Worm (Caenorhabditis elegans): ENCODE results near the gene srx-129.

Gene srx-129

ce11 chrV:13872895-13873294, 38.8 kb downstream of the srx-129 start, which contains the start of gene cpt-5 (continued):
- TF ChIP-seq ZK546.5 (tag; optimal IDR thresholded peaks at IDR 0.05), result no peak

DNA sequence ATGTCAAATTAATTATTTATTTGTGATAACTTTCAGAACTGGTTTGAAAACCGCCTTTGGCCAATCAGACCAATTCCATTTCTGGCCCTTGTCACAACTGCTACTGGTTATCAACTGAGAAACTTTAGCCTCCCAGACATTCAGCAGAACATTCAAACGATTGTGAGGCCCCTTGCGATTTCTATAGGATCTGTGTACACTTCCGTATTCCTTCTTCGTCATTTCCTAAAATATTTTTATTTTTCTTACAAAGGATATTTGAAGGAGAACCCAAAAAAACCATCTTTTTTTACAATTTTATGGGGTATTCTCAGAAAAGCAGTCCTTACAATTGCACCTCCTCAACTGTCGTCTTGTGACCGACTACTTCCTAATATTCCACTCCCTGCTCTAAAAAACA, 39.3 kb downstream of the srx-129 start:
- TF ChIP-seq unc-62 (GFP tag; optimal IDR thresholded peaks at IDR 0.05 in 1 of 2) (peak in 1 of 2 experiments; percentile 94), unc-62 (tag; optimal IDR thresholded peaks at IDR 0.05) (no peak), lin-15B (tag; optimal IDR thresholded peaks at IDR 0.05) (no peak), Y105C5A.15 (GFP tag; IDR thresholded peaks at IDR 0.05) (no peak), F26F4.8 (GFP tag; conservative IDR thresholded peaks at IDR 0.05) (no peak), pqm-1 (tag; optimal IDR thresholded peaks at IDR 0.05) (no peak), sdz-12 (GFP tag; optimal IDR thresholded peaks at IDR 0.05) (no peak)

- no peak for TF ChIP-seq D1046.2 (GFP tag; IDR thresholded peaks at IDR 0.05)
- no peak for TF ChIP-seq vab-7 (GFP tag; IDR thresholded peaks at IDR 0.05)
- TF ChIP-seq spr-1 (tag; optimal IDR thresholded peaks at IDR 0.05), result no peak
- TF ChIP-seq pha-4 (GFP tag; IDR thresholded peaks at IDR 0.05), result no peak
- no peak for TF ChIP-seq pha-4 (tag; optimal IDR thresholded peaks at IDR 0.05)
- TF ChIP-seq hlh-30 (tag; optimal IDR thresholded peaks at IDR 0.05; ENCODE audit: insufficient read depth), result no peak
- no peak for TF ChIP-seq ctbp-1 (GFP tag; IDR thresholded peaks at IDR 0.05)
- no peak for TF ChIP-seq mdl-1 (tag; optimal IDR thresholded peaks at IDR 0.05)
- no peak for TF ChIP-seq cey-2 (tag; optimal IDR thresholded peaks at IDR 0.05; ENCODE audit: borderline replicate concordance, insufficient read depth)
- no peak for TF ChIP-seq zfp-2 (tag; optimal IDR thresholded peaks at IDR 0.05)
- no peak for TF ChIP-seq nhr-111 (GFP tag; optimal IDR thresholded peaks at IDR 0.05)
- no peak for TF ChIP-seq nhr-10 (tag; optimal IDR thresholded peaks at IDR 0.05)
- TF ChIP-seq nhr-48 (tag; optimal IDR thresholded peaks at IDR 0.05), result no peak
- TF ChIP-seq lsy-2 (tag; optimal IDR thresholded peaks at IDR 0.05), result no peak
- no peak for TF ChIP-seq lin-13 (GFP tag; optimal IDR thresholded peaks at IDR 0.05)
- no peak for TF ChIP-seq saeg-2 (GFP tag; IDR thresholded peaks at IDR 0.05)
- no peak for TF ChIP-seq egl-43 (GFP tag; IDR thresholded peaks at IDR 0.05)
- TF ChIP-seq F10B5.3 (tag; optimal IDR thresholded peaks at IDR 0.05), result no peak
- TF ChIP-seq R02D3.7 (tag; optimal IDR thresholded peaks at IDR 0.05), result no peak
- no peak for TF ChIP-seq ceh-20 (GFP tag; IDR thresholded peaks at IDR 0.05)
- no peak for TF ChIP-seq lin-38 (GFP tag; IDR thresholded peaks at IDR 0.05)
These were observed 42.5 kb downstream of the srx-129 start, which contains the start of gene T22G5.1 for ce11 chrV:13876529-13876928. Gene T22G5.1, plus strand, starts transcription at chrV:13876829.

DNA sequence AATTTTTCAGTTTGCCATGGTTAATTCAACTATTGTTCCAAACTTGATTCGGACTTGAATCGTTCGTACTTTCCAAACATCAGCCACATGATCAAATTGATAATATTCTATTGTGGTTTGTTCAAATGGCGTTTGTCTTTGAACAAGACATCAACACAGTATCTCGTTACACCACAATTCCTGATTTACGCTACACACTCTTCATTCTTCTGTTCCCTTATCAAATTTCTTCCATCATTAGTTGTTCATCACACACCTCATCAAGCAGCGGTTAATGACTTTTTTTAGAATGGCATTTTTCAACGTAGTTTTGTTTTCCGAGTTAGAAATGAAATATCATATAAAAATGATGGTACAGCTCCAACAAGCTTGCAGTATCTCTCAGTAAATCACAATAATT, 44.2 kb downstream of the srx-129 start:
- TF ChIP-seq nhr-10 (tag; optimal IDR thresholded peaks at IDR 0.05) (peak; percentile 29), aly-2 (tag; optimal IDR thresholded peaks at IDR 0.05) (no peak), nhr-237 (tag; optimal IDR thresholded peaks at IDR 0.05) (no peak), unc-62 (GFP tag; optimal IDR thresholded peaks at IDR 0.05 in 1 of 2) (peak in 1 of 2 experiments; percentile 98), unc-62 (tag; optimal IDR thresholded peaks at IDR 0.05) (no peak), nhr-77 (tag; optimal IDR thresholded peaks at IDR 0.05) (peak; percentile 65), lin-13 (GFP tag; optimal IDR thresholded peaks at IDR 0.05) (peak; percentile 7), dpl-1 (GFP tag; optimal IDR thresholded peaks at IDR 0.05) (no peak), nhr-28 (tag; optimal IDR thresholded peaks at IDR 0.05) (peak; percentile 95), daf-16 (GFP tag; optimal IDR thresholded peaks at IDR 0.05) (no peak), daf-16 (tag; optimal IDR thresholded peaks at IDR 0.05) (peak; percentile 91), hlh-11 (tag; optimal IDR thresholded peaks at IDR 0.05) (peak; percentile 80), nhr-48 (tag; optimal IDR thresholded peaks at IDR 0.05) (peak; percentile 28), dmd-6 (GFP tag; IDR thresholded peaks at IDR 0.05) (peak; percentile 82), ceh-20 (GFP tag; IDR thresholded peaks at IDR 0.05) (peak; percentile 12; the same call in 1 of the 2 replicates), D1046.2 (GFP tag; IDR thresholded peaks at IDR 0.05) (no peak), ama-1 (optimal IDR thresholded peaks at IDR 0.05) (no peak), duxl-1 (tag; optimal IDR thresholded peaks at IDR 0.05; ENCODE audit: poor library complexity) (no peak), daf-12 (tag; optimal IDR thresholded peaks at IDR 0.05) (no peak), R02D3.7 (tag; optimal IDR thresholded peaks at IDR 0.05) (no peak), mdl-1 (tag; optimal IDR thresholded peaks at IDR 0.05) (peak in 1 of 2 experiments; percentile 71), pqm-1 (tag; optimal IDR thresholded peaks at IDR 0.05) (peak; percentile 61), snpc-4 (tag; optimal IDR thresholded peaks at IDR 0.05) (no peak), hlh-30 (tag; optimal IDR thresholded peaks at IDR 0.05; ENCODE audit: insufficient read depth) (peak; percentile 67), mxl-3 (GFP tag; optimal IDR thresholded peaks at IDR 0.05) (peak; percentile 53), madf-5 (GFP tag; IDR thresholded peaks at IDR 0.05) (no peak), ceh-28 (tag; optimal IDR thresholded peaks at IDR 0.05) (no peak), F49E8.2 (tag; optimal IDR thresholded peaks at IDR 0.05; ENCODE audit: borderline replicate concordance) (no peak)
